Fruit fly (Drosophila melanogaster) whole organism, embryonic: ENCODE data around the gene CG3149.

Experiments used
- Ada2b ChIP-seq: fragments of 200-800 bp; sonication (Bioruptor generic); IDR thresholded peaks from 2 replicates; pipeline ENCODE4 v1.3.6; 2022; ENCODE audit warnings: missing biosample characterization, missing genetic modification characterization
- Atf6 ChIP-seq: fragments of 200-800 bp; sonication (Bioruptor generic); IDR thresholded peaks from 2 replicates; pipeline ENCODE4 v1.3.6; 2022; ENCODE audit warnings: missing biosample characterization, missing genetic modification characterization
- CG10209 ChIP-seq: fragments of 200-800 bp; sonication (Bioruptor generic); optimal IDR thresholded peaks from 3 replicates; lab custom pipeline; 2017; ENCODE audit warnings: missing biosample characterization, mild to moderate bottlenecking, missing genetic modification characterization, missing genetic modification reagents
- CG10979 ChIP-seq: fragments of 200-800 bp; sonication (Bioruptor generic); optimal IDR thresholded peaks from 2 replicates; lab custom pipeline; 2018; ENCODE audit warnings: missing biosample characterization, mild to moderate bottlenecking, missing genetic modification characterization, moderate library complexity
- CG11504 ChIP-seq: fragments of 200-800 bp; sonication (Bioruptor generic); optimal IDR thresholded peaks from 3 replicates; lab custom pipeline; 2019; ENCODE audit warnings: missing biosample characterization, mild to moderate bottlenecking, missing genetic modification characterization, moderate library complexity
- CG12299 ChIP-seq: fragments of 200-800 bp; sonication (Bioruptor generic); optimal IDR thresholded peaks from 2 replicates; lab custom pipeline; 2018; ENCODE audit warnings: missing biosample characterization, mild to moderate bottlenecking, missing genetic modification characterization
- CG14965 ChIP-seq: fragments of 200-800 bp; sonication (Bioruptor generic); optimal IDR thresholded peaks from 2 replicates; lab custom pipeline; 2016; ENCODE audit warnings: missing biosample characterization, missing genetic modification characterization, borderline replicate concordance
- CG15073 ChIP-seq: fragments of 200-800 bp; sonication (Bioruptor generic); optimal IDR thresholded peaks from 2 replicates; lab custom pipeline; 2016; ENCODE audit warnings: missing biosample characterization, missing genetic modification characterization
- CG1529 ChIP-seq: fragments of 200-800 bp; sonication (Bioruptor generic); optimal IDR thresholded peaks from 3 replicates; lab custom pipeline; 2018; ENCODE audit warnings: missing biosample characterization, missing genetic modification characterization
- CG17385 ChIP-seq: fragments of 200-800 bp; sonication (Bioruptor generic); optimal IDR thresholded peaks from 3 replicates; lab custom pipeline; 2018; ENCODE audit warnings: missing biosample characterization, mild to moderate bottlenecking, missing genetic modification characterization
- CG17568 ChIP-seq: fragments of 200-800 bp; sonication (Bioruptor generic); optimal IDR thresholded peaks from 2 replicates; lab custom pipeline; 2018; ENCODE audit warnings: missing biosample characterization, mild to moderate bottlenecking, missing genetic modification characterization, moderate library complexity
- CG18011 ChIP-seq: fragments of 200-800 bp; sonication (Bioruptor generic); optimal IDR thresholded peaks from 2 replicates; lab custom pipeline; 2017; ENCODE audit warnings: missing biosample characterization, missing genetic modification characterization, mild to moderate bottlenecking, moderate library complexity, missing genotype
- CG2199 ChIP-seq: fragments of 200-800 bp; sonication (Bioruptor generic); IDR thresholded peaks from 3 replicates; pipeline ENCODE4 v1.3.6; 2022; ENCODE audit warnings: missing biosample characterization, missing genetic modification characterization
- CG2678 ChIP-seq: fragments of 200-800 bp; sonication (Bioruptor generic); optimal IDR thresholded peaks from 3 replicates; lab custom pipeline; 2019; ENCODE audit warnings: missing biosample characterization, mild to moderate bottlenecking, missing genetic modification characterization, moderate library complexity
- CG2889 ChIP-seq: fragments of 200-800 bp; sonication (Bioruptor generic); IDR thresholded peaks from 3 replicates; pipeline ENCODE4 v1.3.6; 2022; ENCODE audit warnings: missing biosample characterization, missing genetic modification characterization
- CG31365 ChIP-seq: fragments of 200-800 bp; sonication (Bioruptor generic); optimal IDR thresholded peaks from 2 replicates; lab custom pipeline; 2018; ENCODE audit warnings: missing biosample characterization, mild to moderate bottlenecking, missing genetic modification characterization
- CG31388 ChIP-seq: fragments of 200-800 bp; sonication (Bioruptor generic); optimal IDR thresholded peaks from 2 replicates; lab custom pipeline; 2016; ENCODE audit warnings: missing biosample characterization, missing genetic modification characterization
- CG3995 ChIP-seq: fragments of 200-800 bp; sonication (Bioruptor generic); optimal IDR thresholded peaks from 3 replicates; lab custom pipeline; 2016; ENCODE audit warnings: missing biosample characterization, missing genetic modification characterization
- CG6683 ChIP-seq: fragments of 200-800 bp; sonication (Bioruptor generic); optimal IDR thresholded peaks from 2 replicates; lab custom pipeline; 2017; ENCODE audit warnings: missing biosample characterization, mild to moderate bottlenecking, missing genetic modification characterization, missing genetic modification reagents
- CG7839 ChIP-seq: fragments of 200-800 bp; sonication (Bioruptor generic); optimal IDR thresholded peaks from 3 replicates; lab custom pipeline; 2018; ENCODE audit warnings: missing biosample characterization, mild to moderate bottlenecking, missing genetic modification characterization, moderate library complexity
- CG7987 ChIP-seq: fragments of 200-800 bp; sonication (Bioruptor generic); optimal IDR thresholded peaks from 2 replicates; lab custom pipeline; 2018; ENCODE audit warnings: missing biosample characterization, mild to moderate bottlenecking, missing genetic modification characterization, moderate library complexity
- CG8089 ChIP-seq: fragments of 200-800 bp; sonication (Bioruptor generic); optimal IDR thresholded peaks from 3 replicates; lab custom pipeline; 2016; ENCODE audit warnings: missing biosample characterization, missing genetic modification characterization
- CG9609 ChIP-seq: fragments of 200-800 bp; sonication (Bioruptor generic); optimal IDR thresholded peaks from 3 replicates; lab custom pipeline; 2016; ENCODE audit warnings: missing biosample characterization, missing genetic modification characterization
- CG9876 ChIP-seq: fragments of 200-800 bp; sonication (Bioruptor generic); optimal IDR thresholded peaks from 2 replicates; lab custom pipeline; 2016; ENCODE audit warnings: missing biosample characterization, missing genetic modification characterization
- Elba2 ChIP-seq: fragments of 200-800 bp; sonication (Bioruptor generic); optimal IDR thresholded peaks from 3 replicates; lab custom pipeline; 2016; ENCODE audit warnings: missing biosample characterization, missing genetic modification characterization
- Fer1 ChIP-seq: fragments of 200-800 bp; sonication (Bioruptor generic); optimal IDR thresholded peaks from 2 replicates; lab custom pipeline; 2017; ENCODE audit warnings: missing biosample characterization, mild to moderate bottlenecking, missing genetic modification characterization
- H15 ChIP-seq: fragments of 200-800 bp; sonication (Bioruptor generic); IDR thresholded peaks from 3 replicates; pipeline ENCODE4 v1.3.6; 2022; ENCODE audit warnings: missing biosample characterization, missing genetic modification characterization
- HLH3B ChIP-seq: fragments of 200-800 bp; sonication (Bioruptor generic); IDR thresholded peaks from 2 replicates; pipeline ENCODE4 v1.3.6; 2022; ENCODE audit warnings: missing biosample characterization, missing genetic modification characterization
- HmgZ ChIP-seq: fragments of 200-800 bp; sonication (Bioruptor generic); optimal IDR thresholded peaks from 2 replicates; lab custom pipeline; 2018; ENCODE audit warnings: missing biosample characterization, mild to moderate bottlenecking, missing genetic modification characterization
- Jarid2 ChIP-seq: fragments of 200-800 bp; sonication (Bioruptor generic); optimal IDR thresholded peaks from 3 replicates; lab custom pipeline; 2017; ENCODE audit warnings: mild to moderate bottlenecking, missing biosample characterization, missing genetic modification reagents, missing genetic modification characterization
- Nf-YB ChIP-seq: fragments of 200-800 bp; sonication (Bioruptor generic); optimal IDR thresholded peaks from 3 replicates; lab custom pipeline; 2019; ENCODE audit warnings: missing biosample characterization, mild to moderate bottlenecking, missing genetic modification characterization, moderate library complexity
- Pdp1 ChIP-seq, 2 experiments: fragments of 200-800 bp; sonication (Bioruptor generic); optimal IDR thresholded peaks; 3 replicates each; lab custom pipeline; 2016; ENCODE audit warnings: missing biosample characterization in 2 of 2, missing genetic modification characterization in 2 of 2, mild to moderate bottlenecking in 1 of 2, moderate library complexity in 1 of 2
- ase ChIP-seq: fragments of 200-800 bp; sonication (Bioruptor generic); IDR thresholded peaks from 3 replicates; pipeline ENCODE4 v1.3.6; 2022; ENCODE audit warnings: missing biosample characterization, missing genetic modification characterization
- bsh ChIP-seq, 2 experiments: fragments of 200-800 bp; sonication (Bioruptor generic); optimal IDR thresholded peaks; 2 replicates each; lab custom pipeline; 2017 to 2018; ENCODE audit warnings: mild to moderate bottlenecking in 2 of 2, missing biosample characterization in 2 of 2, missing genetic modification characterization in 2 of 2, moderate library complexity in 1 of 2
- chinmo ChIP-seq: fragments of 200-800 bp; sonication (Bioruptor generic); IDR thresholded peaks from 4 replicates; pipeline ENCODE4 v1.3.6; 2022; ENCODE audit warnings: missing biosample characterization, missing genetic modification characterization; ENCODE audit not compliant: partially characterized antibody
- fd102C ChIP-seq: fragments of 200-800 bp; sonication (Bioruptor generic); optimal IDR thresholded peaks from 2 replicates; lab custom pipeline; 2018; ENCODE audit warnings: missing biosample characterization, mild to moderate bottlenecking, missing genetic modification characterization, moderate library complexity
- fd3F ChIP-seq: fragments of 200-800 bp; sonication (Bioruptor generic); optimal IDR thresholded peaks from 2 replicates; lab custom pipeline; 2018; ENCODE audit warnings: missing biosample characterization, mild to moderate bottlenecking, missing genetic modification characterization, moderate library complexity
- gfzf ChIP-seq: fragments of 200-800 bp; sonication (Bioruptor generic); optimal IDR thresholded peaks from 2 replicates; lab custom pipeline; 2016; ENCODE audit warnings: missing biosample characterization, mild to moderate bottlenecking, missing genetic modification characterization, moderate library complexity
- gro ChIP-seq: fragments of 200-800 bp; sonication (Bioruptor generic); optimal IDR thresholded peaks from 2 replicates; lab custom pipeline; 2016; ENCODE audit warnings: missing biosample characterization, missing genetic modification characterization
- gsb ChIP-seq: fragments of 200-800 bp; sonication (Bioruptor generic); IDR thresholded peaks from 2 replicates; pipeline ENCODE4 v1.3.6; 2022; ENCODE audit warnings: missing biosample characterization, missing genetic modification characterization
- gt ChIP-seq: fragments of 200-800 bp; sonication (Bioruptor generic); IDR thresholded peaks from 2 replicates; pipeline ENCODE4 v1.3.6; 2022; ENCODE audit warnings: missing biosample characterization, missing genetic modification characterization
- hth ChIP-seq: fragments of >200 bp; optimal IDR thresholded peaks from 2 replicates; lab custom pipeline; 2017; ENCODE audit warnings: inconsistent platforms
- lab ChIP-seq: fragments of 200-800 bp; sonication (Bioruptor generic); optimal IDR thresholded peaks from 3 replicates; lab custom pipeline; 2017; ENCODE audit warnings: missing biosample characterization, missing genetic modification characterization, mild to moderate bottlenecking, moderate library complexity, missing genetic modification reagents
- lola ChIP-seq, 3 experiments: fragments of >200 bp in 2 of 3; fragments of 200-800 bp in 1 of 3; sonication (Bioruptor generic) in 1 of 3; optimal IDR thresholded peaks; 2 replicates each; lab custom pipeline; 2017 to 2019; ENCODE audit warnings: missing biosample characterization in 3 of 3, missing genetic modification characterization in 3 of 3, mild to moderate bottlenecking in 1 of 3, moderate library complexity in 1 of 3
- nerfin-2 ChIP-seq: fragments of 200-800 bp; sonication (Bioruptor generic); IDR thresholded peaks from 2 replicates; pipeline ENCODE4 v1.3.6; 2022; ENCODE audit warnings: missing biosample characterization, missing genetic modification characterization; ENCODE audit not compliant: partially characterized antibody
- pb ChIP-seq: fragments of 200-800 bp; sonication (Bioruptor generic); optimal IDR thresholded peaks from 3 replicates; lab custom pipeline; 2016; ENCODE audit warnings: missing biosample characterization, missing genetic modification characterization
- sens ChIP-seq: fragments of 200-800 bp; sonication (Bioruptor generic); peaks from one replicate; lab custom pipeline; 2016; ENCODE audit warnings: missing biosample characterization, missing genetic modification characterization
- sna ChIP-seq: fragments of 200-800 bp; sonication (Bioruptor generic); IDR thresholded peaks from 2 replicates; pipeline ENCODE4 v1.3.6; 2022; ENCODE audit warnings: missing biosample characterization, missing genetic modification characterization; ENCODE audit not compliant: partially characterized antibody
- wdn ChIP-seq: fragments of 200-800 bp; sonication (Bioruptor generic); IDR thresholded peaks from 2 replicates; pipeline ENCODE4 v1.3.6; 2022; ENCODE audit warnings: missing biosample characterization, missing genetic modification characterization

CG3149 gene

dm6 chrX:5696436-5697022, 1.5 kb upstream of the CG3149 start (continued):
- TF ChIP-seq fd102C (GFP tag; lab: Kevin White, UChicago), result peak; percentile 90
- TF ChIP-seq Jarid2 (GFP tag; lab: Kevin White, UChicago), result peak; percentile 81
- peak; percentile 98 for TF ChIP-seq CG9609 (GFP tag; lab: Kevin White, UChicago)
- peak; percentile 93 for TF ChIP-seq CG1529
- TF ChIP-seq HLH3B (GFP tag; lab: Robert Waterston, UW), result peak; percentile 97
- peak; percentile 94 for TF ChIP-seq ase (GFP tag; lab: Robert Waterston, UW)
- peak; percentile 97 for TF ChIP-seq H15
- TF ChIP-seq CG2889, result peak; percentile 90
- TF ChIP-seq pb (GFP tag; lab: Kevin White, UChicago), result peak; percentile 96
- TF ChIP-seq Ada2b (GFP tag; lab: Robert Waterston, UW), result peak; percentile 95
- peak; percentile 95 for TF ChIP-seq gro (GFP tag; lab: Kevin White, UChicago)
- TF ChIP-seq CG11504 (tag; lab: Kevin White, UChicago), result peak; percentile 93
- TF ChIP-seq bsh (GFP tag; optimal IDR thresholded peaks at IDR 0.05; lab: Kevin White, UChicago), result peak; percentile 91 to 94
- TF ChIP-seq CG31365 (tag; lab: Kevin White, UChicago), result peak; percentile 80
- TF ChIP-seq CG17568 (GFP tag; lab: Kevin White, UChicago), result peak; percentile 89
- peak; percentile 95 for TF ChIP-seq CG10209 (GFP tag; lab: Kevin White, UChicago)
- TF ChIP-seq CG3995, result peak; percentile 76
- peak; percentile 92 for TF ChIP-seq CG17385 (GFP tag; lab: Kevin White, UChicago)
- TF ChIP-seq CG12299 (tag; lab: Kevin White, UChicago), result peak; percentile 79
- TF ChIP-seq lola (GFP tag; optimal IDR thresholded peaks at IDR 0.05; lab: Kevin White, UChicago), result peak in 2 of 3 experiments; percentile 3 to 92
- TF ChIP-seq sens (GFP tag; lab: Kevin White, UChicago), result peak; percentile 100
- TF ChIP-seq CG9876, result peak; percentile 98
- TF ChIP-seq chinmo, result peak; percentile 74; the same call in 1 of the 4 replicates
- peak; percentile 82 for TF ChIP-seq Nf-YB
- TF ChIP-seq CG10979 (tag; lab: Kevin White, UChicago), result peak; percentile 94
- TF ChIP-seq sna (GFP tag; lab: Robert Waterston, UW), result no peak
- peak; percentile 95 for TF ChIP-seq CG2678 (tag; lab: Kevin White, UChicago)
- TF ChIP-seq CG6683 (GFP tag; lab: Kevin White, UChicago), result peak; percentile 87
- peak; percentile 98 for TF ChIP-seq CG8089
- peak; percentile 79 for TF ChIP-seq wdn
- peak; percentile 82 for TF ChIP-seq fd3F (GFP tag; lab: Kevin White, UChicago)
- peak; percentile 86 for TF ChIP-seq HmgZ (tag; lab: Kevin White, UChicago)
- peak; percentile 87 for TF ChIP-seq Elba2 (GFP tag; lab: Kevin White, UChicago)
- no peak for TF ChIP-seq nerfin-2 (GFP tag; lab: Robert Waterston, UW)
- peak; percentile 97 to 98 for TF ChIP-seq Pdp1 (GFP tag; optimal IDR thresholded peaks at IDR 0.05; lab: Kevin White, UChicago)
- peak; percentile 95 for TF ChIP-seq lab (GFP tag; lab: Kevin White, UChicago)
- TF ChIP-seq hth, result no peak
- peak; percentile 92 for TF ChIP-seq CG14965 (GFP tag; lab: Kevin White, UChicago)
- peak; percentile 95 for TF ChIP-seq Fer1 (GFP tag; lab: Kevin White, UChicago)
- peak; percentile 92 for TF ChIP-seq CG31388 (GFP tag; lab: Kevin White, UChicago)
- peak; percentile 37 for TF ChIP-seq gfzf (GFP tag; lab: Kevin White, UChicago)
- TF ChIP-seq CG7987 (GFP tag; lab: Kevin White, UChicago), result peak; percentile 87
- peak; percentile 67 for TF ChIP-seq CG18011 (GFP tag; lab: Kevin White, UChicago)
- TF ChIP-seq CG7839 (tag; lab: Kevin White, UChicago), result peak; percentile 96
- peak; percentile 87 for TF ChIP-seq CG15073
- peak; percentile 88 for TF ChIP-seq Atf6 (GFP tag; lab: Robert Waterston, UW)
- peak; percentile 83 for TF ChIP-seq gt (GFP tag; lab: Robert Waterston, UW)
- TF ChIP-seq CG2199, result peak; percentile 97
- peak; percentile 87 for TF ChIP-seq gsb (GFP tag; lab: Robert Waterston, UW)
